Worm (Caenorhabditis elegans) whole organism, midembryonic: ENCODE results near the gene F20D6.1.

Experiments used
- T22C8.4 ChIP-seq: fragments of 200-800 bp; sonication (Bioruptor generic); IDR thresholded peaks from 2 replicates; pipeline ENCODE4 v1.3.6; 2022; ENCODE audit warnings: missing genetic modification characterization, missing compliant biosample characterization
- klf-2 ChIP-seq: fragments of 200-800 bp; sonication (Bioruptor generic); conservative IDR thresholded peaks from 2 replicates; pipeline ENCODE4 v1.3.6; 2022; ENCODE audit warnings: missing genetic modification reagents, missing genetic modification characterization, missing compliant biosample characterization
- med-1 ChIP-seq: sonication (generic microtip); optimal IDR thresholded peaks from 2 replicates; lab custom pipeline; 2017; ENCODE audit warnings: missing genetic modification characterization, mild to moderate bottlenecking, missing compliant biosample characterization, antibody characterized with exemption, missing genetic modification reagents; ENCODE audit not compliant: insufficient read depth
- ztf-23 ChIP-seq: fragments of 200-800 bp; sonication (Bioruptor generic); IDR thresholded peaks from 2 replicates; pipeline ENCODE4 v1.3.6; 2022; ENCODE audit warnings: missing genetic modification reagents, missing genetic modification characterization, missing compliant biosample characterization

- TF ChIP-seq klf-2 (GFP tag; lab: Robert Waterston, UW) (no peak), med-1 (GFP tag; lab: Kevin White, UChicago) (no peak), ztf-23 (GFP tag; lab: Robert Waterston, UW) (no peak), T22C8.4 (GFP tag; lab: Robert Waterston, UW) (no peak)
These were observed 22.3 kb downstream of the F20D6.1 start for ce11 chrV:8212816-8213215.
